Worm (Caenorhabditis elegans): ENCODE measurements around the gene str-6.

DNA sequence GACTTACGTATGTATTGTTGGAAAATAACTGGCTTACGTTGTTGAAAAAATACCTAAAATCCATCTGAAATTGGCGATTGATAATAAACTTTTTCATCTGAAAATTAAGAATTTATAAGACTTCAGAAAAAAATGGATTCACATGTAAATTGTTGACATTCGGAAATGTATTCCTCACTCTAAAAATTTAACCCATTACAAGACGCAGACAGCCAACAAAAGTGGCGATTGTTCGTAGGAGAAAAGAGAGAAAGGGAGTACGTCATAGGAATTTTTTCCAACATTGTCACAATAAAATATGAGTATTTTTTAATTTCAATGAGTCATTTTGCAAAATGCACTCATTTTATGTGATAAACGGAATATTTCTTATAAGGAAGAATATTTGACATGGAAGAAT is 31.5 kb downstream of the str-6 start, which contains the start of gene Y6E2A.5:
- TF ChIP-seq him-1 (tag; optimal IDR thresholded peaks at IDR 0.05) (no peak), W03F9.2 (tag; optimal IDR thresholded peaks at IDR 0.05) (no peak), dao-5 (tag; optimal IDR thresholded peaks at IDR 0.05) (no peak)
